Worm (Caenorhabditis elegans): ENCODE measurements around the gene C25E10.4.

Gene C25E10.4

DNA sequence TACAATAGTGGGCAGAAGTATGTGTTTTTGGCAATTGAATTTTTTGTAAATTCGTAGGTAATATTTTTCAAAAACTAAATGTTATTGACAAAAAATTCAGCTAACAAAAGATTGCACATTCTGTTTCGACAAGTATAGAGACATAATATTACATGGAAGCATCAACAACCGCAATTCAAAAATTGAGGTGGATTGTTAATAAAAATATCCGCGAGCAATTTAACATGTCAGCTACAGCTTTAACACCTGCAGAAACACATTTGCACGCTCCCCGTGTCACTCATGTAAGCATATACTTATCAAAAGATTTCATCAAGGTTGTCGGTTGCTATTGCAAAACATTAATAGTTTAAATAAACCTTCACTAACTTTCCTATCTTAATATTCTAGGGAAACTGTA, 2.3 kb downstream of the C25E10.4 start, which contains the start of gene srsx-34:
Gene srsx-34, plus strand, starts transcription at position 301 of the 400 bp plus-strand sequence.
- no peak for TF ChIP-seq ref-1 (GFP tag; conservative IDR thresholded peaks at IDR 0.05)
- no peak for TF ChIP-seq ztf-23 (GFP tag; IDR thresholded peaks at IDR 0.05)
- no peak for TF ChIP-seq ztf-29 (GFP tag; IDR thresholded peaks at IDR 0.05)
- TF ChIP-seq flt-1 (GFP tag; IDR thresholded peaks at IDR 0.05): no peak
- no peak for TF ChIP-seq klf-2 (GFP tag; conservative IDR thresholded peaks at IDR 0.05)
- no peak for TF ChIP-seq cog-1 (tag; optimal IDR thresholded peaks at IDR 0.05)

DNA sequence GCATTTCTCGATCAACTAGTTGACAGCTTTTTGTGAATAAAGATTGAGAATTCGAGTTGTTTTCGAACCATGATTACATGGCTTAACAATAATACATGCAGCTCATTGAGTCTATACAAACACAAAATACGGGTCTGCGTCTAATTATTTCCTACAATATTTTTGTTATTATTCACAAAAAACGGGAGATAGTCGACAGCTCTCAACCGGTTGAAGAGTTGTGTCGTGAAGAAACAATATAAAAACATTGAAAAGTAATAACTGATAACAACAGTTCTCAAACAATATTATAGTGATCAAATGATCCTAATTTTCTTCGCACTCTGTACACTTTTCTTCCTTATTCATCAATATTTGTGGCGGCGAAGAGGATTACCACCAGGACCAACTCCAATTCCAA, 7.7 kb downstream of the C25E10.4 start, which contains the start of gene cyp-33B1:
Gene cyp-33B1, plus strand, starts transcription at position 301 of the 400 bp plus-strand sequence.
- no peak for TF ChIP-seq ztf-23 (GFP tag; IDR thresholded peaks at IDR 0.05)
- TF ChIP-seq tab-1 (GFP tag; IDR thresholded peaks at IDR 0.05): no peak
- no peak for TF ChIP-seq med-1 (GFP tag; optimal IDR thresholded peaks at IDR 0.05; ENCODE audit: insufficient read depth)
- TF ChIP-seq klf-2 (GFP tag; conservative IDR thresholded peaks at IDR 0.05): no peak
- no peak for TF ChIP-seq cog-1 (tag; optimal IDR thresholded peaks at IDR 0.05)
- TF ChIP-seq ref-1 (GFP tag; conservative IDR thresholded peaks at IDR 0.05): no peak
- no peak for TF ChIP-seq flt-1 (GFP tag; IDR thresholded peaks at IDR 0.05)

DNA sequence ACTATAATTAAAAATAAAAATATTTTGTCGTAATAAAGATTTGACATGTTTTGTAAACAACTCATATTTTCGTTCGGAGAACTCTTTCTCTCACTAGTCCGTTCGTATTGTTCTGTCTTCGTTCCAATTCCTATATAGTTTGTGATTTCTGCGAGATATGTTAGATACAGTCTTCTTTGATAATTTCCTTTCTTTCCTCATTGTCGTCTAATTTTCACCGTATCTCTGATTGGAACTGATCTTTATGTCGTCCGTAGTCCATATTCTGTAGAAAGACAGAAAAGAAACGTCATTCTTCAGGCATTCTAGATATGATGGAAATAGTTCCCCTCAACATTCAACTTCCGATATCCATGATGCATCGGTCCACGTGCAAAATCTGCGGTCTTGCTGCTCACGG, 11.5 kb downstream of the C25E10.4 start, which contains the start of gene nhr-30:
Gene nhr-30, plus strand, starts transcription at position 301 of the 400 bp plus-strand sequence.
- TF ChIP-seq ref-1 (GFP tag; conservative IDR thresholded peaks at IDR 0.05) (no peak), flt-1 (GFP tag; IDR thresholded peaks at IDR 0.05) (no peak), ztf-29 (GFP tag; IDR thresholded peaks at IDR 0.05) (no peak), klf-2 (GFP tag; conservative IDR thresholded peaks at IDR 0.05) (no peak), tab-1 (GFP tag; IDR thresholded peaks at IDR 0.05) (no peak), ztf-23 (GFP tag; IDR thresholded peaks at IDR 0.05) (no peak), T22C8.4 (GFP tag; IDR thresholded peaks at IDR 0.05) (no peak), med-1 (GFP tag; optimal IDR thresholded peaks at IDR 0.05; ENCODE audit: insufficient read depth) (no peak), cog-1 (tag; optimal IDR thresholded peaks at IDR 0.05) (no peak)

DNA sequence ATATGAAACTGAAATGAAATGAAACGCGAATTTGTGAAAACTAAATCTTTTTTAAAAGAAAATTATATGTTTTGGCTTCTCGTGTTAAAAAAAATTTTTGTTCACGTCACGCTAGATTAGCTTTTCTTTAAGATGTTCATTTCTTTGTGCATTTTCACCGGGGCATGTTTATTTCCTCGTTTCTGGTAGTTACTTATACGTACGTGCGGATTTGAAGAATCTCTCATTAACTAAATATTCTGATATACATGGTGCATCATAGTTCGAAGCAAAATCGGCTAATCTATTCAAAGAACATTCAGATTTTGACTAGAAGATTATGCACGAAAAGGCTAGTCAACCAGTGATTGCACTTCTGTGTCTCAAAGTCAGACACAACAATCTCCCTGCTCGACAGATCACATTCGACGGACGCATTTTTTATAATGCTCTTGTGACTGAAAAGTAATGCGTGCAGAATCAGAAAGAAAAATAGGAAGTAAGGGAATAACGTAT, 14.2 kb downstream of the C25E10.4 start, which contains the start of gene C25E10.17:
Gene C25E10.17, minus strand, starts transcription at position 51 of the 495 bp plus-strand sequence.
- TF ChIP-seq klf-2 (GFP tag; conservative IDR thresholded peaks at IDR 0.05) (no peak), tab-1 (GFP tag; IDR thresholded peaks at IDR 0.05) (no peak), cog-1 (tag; optimal IDR thresholded peaks at IDR 0.05) (no peak), flt-1 (GFP tag; IDR thresholded peaks at IDR 0.05) (no peak), ztf-29 (GFP tag; IDR thresholded peaks at IDR 0.05) (no peak), ref-1 (GFP tag; conservative IDR thresholded peaks at IDR 0.05) (no peak), ztf-23 (GFP tag; IDR thresholded peaks at IDR 0.05) (no peak), med-1 (GFP tag; optimal IDR thresholded peaks at IDR 0.05; ENCODE audit: insufficient read depth) (no peak), T22C8.4 (GFP tag; IDR thresholded peaks at IDR 0.05) (no peak)

DNA sequence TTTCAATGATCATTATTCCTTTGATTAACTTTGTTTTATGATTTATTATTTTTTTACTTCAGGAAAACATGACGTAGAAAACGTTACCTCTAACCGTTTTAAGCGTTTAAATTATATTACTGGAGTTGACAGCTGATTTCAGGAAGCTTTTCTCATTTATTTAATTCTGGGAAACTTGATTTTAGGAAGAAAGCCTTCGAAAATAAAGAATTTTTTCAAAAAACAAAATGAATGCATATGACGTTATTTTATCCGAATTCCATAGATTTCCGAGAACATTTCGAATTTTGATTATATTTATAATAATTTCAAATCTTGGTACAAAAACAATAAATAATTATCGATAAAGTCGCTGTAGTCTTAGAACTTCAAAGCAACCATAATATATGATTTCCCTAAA, 15.9 kb downstream of the C25E10.4 start:
- TF ChIP-seq T22C8.4 (GFP tag; IDR thresholded peaks at IDR 0.05): no peak
- TF ChIP-seq ztf-23 (GFP tag; IDR thresholded peaks at IDR 0.05): no peak
- TF ChIP-seq tab-1 (GFP tag; IDR thresholded peaks at IDR 0.05): no peak
- no peak for TF ChIP-seq klf-2 (GFP tag; conservative IDR thresholded peaks at IDR 0.05)
- TF ChIP-seq med-1 (GFP tag; optimal IDR thresholded peaks at IDR 0.05; ENCODE audit: insufficient read depth): no peak

DNA sequence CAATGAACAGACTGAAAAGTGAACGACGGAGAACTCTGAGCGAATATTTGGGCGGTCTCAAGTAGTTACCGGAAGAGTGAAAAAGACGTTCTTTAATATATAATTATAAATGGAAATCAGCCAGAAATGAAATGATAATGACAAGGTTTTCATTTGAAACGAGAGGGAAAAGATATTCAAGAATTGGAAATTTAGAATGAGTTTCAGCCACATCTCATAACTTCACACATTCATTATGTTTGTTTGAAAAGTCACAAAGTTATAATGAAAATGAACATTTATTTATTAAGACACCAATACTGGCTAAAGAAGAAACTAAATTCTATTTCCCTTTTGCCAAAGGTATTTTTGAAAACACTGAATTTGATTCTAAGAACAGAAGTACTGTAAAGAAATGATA, 17.7 kb downstream of the C25E10.4 start, which contains the start of gene C25E10.7:
Gene C25E10.7, minus strand, starts transcription at position 101 of the 400 bp plus-strand sequence.
- TF ChIP-seq klf-2 (GFP tag; conservative IDR thresholded peaks at IDR 0.05): no peak
- no peak for TF ChIP-seq ztf-29 (GFP tag; IDR thresholded peaks at IDR 0.05)
- TF ChIP-seq ref-1 (GFP tag; conservative IDR thresholded peaks at IDR 0.05): no peak
- TF ChIP-seq flt-1 (GFP tag; IDR thresholded peaks at IDR 0.05): no peak
- no peak for TF ChIP-seq med-1 (GFP tag; optimal IDR thresholded peaks at IDR 0.05; ENCODE audit: insufficient read depth)
- TF ChIP-seq T22C8.4 (GFP tag; IDR thresholded peaks at IDR 0.05): no peak
- no peak for TF ChIP-seq tab-1 (GFP tag; IDR thresholded peaks at IDR 0.05)
- TF ChIP-seq ztf-23 (GFP tag; IDR thresholded peaks at IDR 0.05): no peak
- TF ChIP-seq cog-1 (tag; optimal IDR thresholded peaks at IDR 0.05): no peak

- TF ChIP-seq ref-1 (GFP tag; conservative IDR thresholded peaks at IDR 0.05): no peak
- no peak for TF ChIP-seq T22C8.4 (GFP tag; IDR thresholded peaks at IDR 0.05)
- TF ChIP-seq cog-1 (tag; optimal IDR thresholded peaks at IDR 0.05): no peak
- TF ChIP-seq med-1 (GFP tag; optimal IDR thresholded peaks at IDR 0.05; ENCODE audit: insufficient read depth): no peak
- TF ChIP-seq ztf-29 (GFP tag; IDR thresholded peaks at IDR 0.05): no peak
- TF ChIP-seq flt-1 (GFP tag; IDR thresholded peaks at IDR 0.05): no peak
- no peak for TF ChIP-seq klf-2 (GFP tag; conservative IDR thresholded peaks at IDR 0.05)
- TF ChIP-seq tab-1 (GFP tag; IDR thresholded peaks at IDR 0.05): no peak
- no peak for TF ChIP-seq ztf-23 (GFP tag; IDR thresholded peaks at IDR 0.05)
These were observed 19.9 kb downstream of the C25E10.4 start for ce11 chrV:9053235-9053634.

ce11 chrV:9053969-9054368, 20.6 kb downstream of the C25E10.4 start, which contains the start of gene C25E10.8:
Gene C25E10.8, minus strand, starts transcription at chrV:9054069.
- TF ChIP-seq tab-1 (GFP tag; IDR thresholded peaks at IDR 0.05) (no peak), flt-1 (GFP tag; IDR thresholded peaks at IDR 0.05) (no peak), ref-1 (GFP tag; conservative IDR thresholded peaks at IDR 0.05) (no peak), T22C8.4 (GFP tag; IDR thresholded peaks at IDR 0.05) (no peak), cog-1 (tag; optimal IDR thresholded peaks at IDR 0.05) (no peak), ztf-23 (GFP tag; IDR thresholded peaks at IDR 0.05) (no peak), klf-2 (GFP tag; conservative IDR thresholded peaks at IDR 0.05) (no peak), med-1 (GFP tag; optimal IDR thresholded peaks at IDR 0.05; ENCODE audit: insufficient read depth) (no peak), ztf-29 (GFP tag; IDR thresholded peaks at IDR 0.05) (no peak)

DNA sequence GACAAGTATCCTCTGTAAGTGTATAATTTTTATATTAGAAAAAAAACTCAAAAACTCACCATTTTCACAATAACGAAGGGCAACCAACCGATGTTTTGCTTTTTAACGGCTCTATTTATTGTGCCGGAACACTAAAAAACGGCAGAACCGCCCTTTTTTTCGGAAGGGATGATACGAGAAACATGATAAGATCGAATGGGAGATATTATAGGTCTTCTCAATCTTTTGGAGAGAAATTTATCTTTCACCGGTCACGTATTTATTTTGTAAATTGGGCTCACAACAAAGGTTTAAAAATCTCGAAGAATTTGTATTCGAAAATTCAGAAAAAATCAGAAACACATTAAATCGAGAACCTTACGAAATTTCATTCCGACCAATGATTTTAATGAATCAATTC, 21.4 kb downstream of the C25E10.4 start, which contains the start of gene swm-1:
Gene swm-1, minus strand, starts transcription at position 101 of the 400 bp plus-strand sequence.
- TF ChIP-seq cog-1 (tag; optimal IDR thresholded peaks at IDR 0.05) (no peak), med-1 (GFP tag; optimal IDR thresholded peaks at IDR 0.05; ENCODE audit: insufficient read depth) (no peak), ref-1 (GFP tag; conservative IDR thresholded peaks at IDR 0.05) (no peak), ztf-29 (GFP tag; IDR thresholded peaks at IDR 0.05) (no peak), ztf-23 (GFP tag; IDR thresholded peaks at IDR 0.05) (no peak), flt-1 (GFP tag; IDR thresholded peaks at IDR 0.05) (no peak), klf-2 (GFP tag; conservative IDR thresholded peaks at IDR 0.05) (no peak), tab-1 (GFP tag; IDR thresholded peaks at IDR 0.05) (no peak), T22C8.4 (GFP tag; IDR thresholded peaks at IDR 0.05) (no peak)

All from whole organism, midembryonic.